Fruit fly (Drosophila melanogaster) whole organism, embryonic: ENCODE results near the gene Lst8.

Experiments
- Atf-2 ChIP-seq: fragments of 200-800 bp; sonication (Bioruptor generic); optimal IDR thresholded peaks from 2 replicates; lab custom pipeline; 2016; ENCODE audit warnings: missing biosample characterization, missing genetic modification characterization
- CG11398 ChIP-seq: fragments of 200-800 bp; sonication (Bioruptor generic); optimal IDR thresholded peaks from 2 replicates; lab custom pipeline; 2016; ENCODE audit warnings: missing biosample characterization, missing genetic modification characterization
- CG15269 ChIP-seq: fragments of 200-800 bp; sonication (Bioruptor generic); optimal IDR thresholded peaks from 2 replicates; lab custom pipeline; 2018; ENCODE audit warnings: missing biosample characterization, mild to moderate bottlenecking, missing genetic modification characterization, moderate library complexity
- CG15514 ChIP-seq: fragments of 200-800 bp; sonication (Bioruptor generic); optimal IDR thresholded peaks from 3 replicates; lab custom pipeline; 2017; ENCODE audit warnings: missing biosample characterization, missing genetic modification characterization, mild to moderate bottlenecking, moderate library complexity, missing genetic modification reagents
- CG15601 ChIP-seq: fragments of 200-800 bp; sonication (Bioruptor generic); optimal IDR thresholded peaks from 3 replicates; lab custom pipeline; 2019; ENCODE audit warnings: missing biosample characterization, mild to moderate bottlenecking, missing genetic modification characterization, moderate library complexity
- CG1647 ChIP-seq: fragments of 200-800 bp; sonication (Bioruptor generic); optimal IDR thresholded peaks from 3 replicates; lab custom pipeline; 2016; ENCODE audit warnings: missing biosample characterization, missing genetic modification characterization
- CG17568 ChIP-seq: fragments of 200-800 bp; sonication (Bioruptor generic); optimal IDR thresholded peaks from 2 replicates; lab custom pipeline; 2018; ENCODE audit warnings: missing biosample characterization, mild to moderate bottlenecking, missing genetic modification characterization, moderate library complexity
- CG18476 ChIP-seq: fragments of 200-800 bp; sonication (Bioruptor generic); optimal IDR thresholded peaks from 2 replicates; lab custom pipeline; 2016; ENCODE audit warnings: missing biosample characterization, mild to moderate bottlenecking, missing genetic modification characterization
- CG2199 ChIP-seq: fragments of 200-800 bp; sonication (Bioruptor generic); IDR thresholded peaks from 3 replicates; pipeline ENCODE4 v1.3.6; 2022; ENCODE audit warnings: missing biosample characterization, missing genetic modification characterization
- CG30431 ChIP-seq: fragments of 200-800 bp; sonication (Bioruptor generic); optimal IDR thresholded peaks from 2 replicates; lab custom pipeline; 2017; ENCODE audit warnings: missing biosample characterization, missing genetic modification characterization
- CG31224 ChIP-seq: fragments of 200-800 bp; sonication (Bioruptor generic); IDR thresholded peaks from 2 replicates; pipeline ENCODE4 v1.3.6; 2022; ENCODE audit warnings: missing biosample characterization, missing genetic modification characterization
- CG31388 ChIP-seq: fragments of 200-800 bp; sonication (Bioruptor generic); optimal IDR thresholded peaks from 2 replicates; lab custom pipeline; 2016; ENCODE audit warnings: missing biosample characterization, missing genetic modification characterization
- CG32772 ChIP-seq: fragments of 200-800 bp; sonication (Bioruptor generic); IDR thresholded peaks from 2 replicates; pipeline ENCODE4 v1.3.6; 2022; ENCODE audit warnings: missing biosample characterization, missing genetic modification characterization
- CG4424 ChIP-seq: fragments of 200-800 bp; sonication (Bioruptor generic); optimal IDR thresholded peaks from 3 replicates; lab custom pipeline; 2016; ENCODE audit warnings: missing biosample characterization, missing genetic modification characterization
- CG4730 ChIP-seq: fragments of 200-800 bp; sonication (Bioruptor generic); IDR thresholded peaks from 2 replicates; pipeline ENCODE4 v1.3.6; 2022; ENCODE audit warnings: missing biosample characterization, missing genetic modification characterization
- CG6175 ChIP-seq: fragments of 200-800 bp; sonication (Bioruptor generic); IDR thresholded peaks from 3 replicates; pipeline ENCODE4 v1.3.6; 2022; ENCODE audit warnings: missing biosample characterization, missing genetic modification characterization
- CG7372 ChIP-seq: fragments of 200-800 bp; sonication (Bioruptor generic); IDR thresholded peaks from 2 replicates; pipeline ENCODE4 v1.3.6; 2022; ENCODE audit warnings: missing biosample characterization, missing genetic modification characterization
- CG7963 ChIP-seq: fragments of 200-800 bp; sonication (Bioruptor generic); IDR thresholded peaks from 3 replicates; pipeline ENCODE4 v1.3.6; 2022; ENCODE audit warnings: missing biosample characterization, missing genetic modification characterization; ENCODE audit not compliant: partially characterized antibody
- CG8281 ChIP-seq: fragments of 200-800 bp; sonication (Bioruptor generic); optimal IDR thresholded peaks from 2 replicates; lab custom pipeline; 2018; ENCODE audit warnings: missing biosample characterization, mild to moderate bottlenecking, missing genetic modification characterization, moderate library complexity
- CG9817 ChIP-seq: fragments of 200-800 bp; sonication (Bioruptor generic); optimal IDR thresholded peaks from 2 replicates; lab custom pipeline; 2018; ENCODE audit warnings: missing biosample characterization, mild to moderate bottlenecking, missing genetic modification characterization, moderate library complexity
- CG9932 ChIP-seq: fragments of 200-800 bp; sonication (Bioruptor generic); IDR thresholded peaks from 2 replicates; pipeline ENCODE4 v1.3.6; 2022; ENCODE audit warnings: missing biosample characterization, missing genetic modification characterization
- GATAe ChIP-seq: fragments of 200-800 bp; sonication (Bioruptor generic); conservative IDR thresholded peaks from 2 replicates; pipeline ENCODE4 v1.3.6; 2022; ENCODE audit warnings: missing biosample characterization, missing genetic modification characterization
- Hey ChIP-seq: fragments of 200-800 bp; sonication (Bioruptor generic); optimal IDR thresholded peaks from 3 replicates; lab custom pipeline; 2018; ENCODE audit warnings: missing biosample characterization, mild to moderate bottlenecking, missing genetic modification characterization
- Hr3 ChIP-seq: fragments of 200-800 bp; sonication (Bioruptor generic); optimal IDR thresholded peaks from 3 replicates; lab custom pipeline; 2016; ENCODE audit warnings: missing biosample characterization, missing genetic modification characterization
- MESR4 ChIP-seq: fragments of 200-800 bp; sonication (Bioruptor generic); optimal IDR thresholded peaks from 2 replicates; lab custom pipeline; 2018; ENCODE audit warnings: missing biosample characterization, mild to moderate bottlenecking, missing genetic modification characterization, moderate library complexity
- PHDP ChIP-seq: fragments of 200-800 bp; sonication (Bioruptor generic); optimal IDR thresholded peaks from 3 replicates; lab custom pipeline; 2018; ENCODE audit warnings: missing biosample characterization, mild to moderate bottlenecking, missing genetic modification characterization, moderate library complexity
- Poxn ChIP-seq: fragments of 200-800 bp; sonication (Bioruptor generic); IDR thresholded peaks from 2 replicates; pipeline ENCODE4 v1.3.6; 2022; ENCODE audit warnings: missing biosample characterization, missing genetic modification characterization
- Ptx1 ChIP-seq: fragments of 200-800 bp; sonication (Bioruptor generic); IDR thresholded peaks from 2 replicates; pipeline ENCODE4 v1.3.6; 2022; ENCODE audit warnings: missing biosample characterization, missing genetic modification characterization
- Sox102F ChIP-seq: fragments of 200-800 bp; sonication (Bioruptor generic); optimal IDR thresholded peaks from 2 replicates; lab custom pipeline; 2018; ENCODE audit warnings: missing biosample characterization, mild to moderate bottlenecking, missing genetic modification characterization, moderate library complexity
- Stat92E ChIP-seq, 3 experiments: fragments of >200 bp in 2 of 3; fragments of 200-800 bp in 1 of 3; sonication (Bioruptor generic) in 1 of 3; optimal IDR thresholded peaks; 2 replicates each; lab custom pipeline; 2017 to 2019; ENCODE audit warnings: missing biosample characterization in 3 of 3, missing genetic modification characterization in 3 of 3, mild to moderate bottlenecking in 1 of 3, moderate library complexity in 1 of 3
- YL-1 ChIP-seq: fragments of 200-800 bp; sonication (Bioruptor generic); optimal IDR thresholded peaks from 3 replicates; lab custom pipeline; 2017; ENCODE audit warnings: missing biosample characterization, mild to moderate bottlenecking, missing genetic modification characterization
- aop ChIP-seq: fragments of 200-800 bp; sonication (Bioruptor generic); IDR thresholded peaks from 2 replicates; pipeline ENCODE4 v1.3.6; 2022; ENCODE audit warnings: missing biosample characterization, missing genetic modification characterization
- bowl ChIP-seq: fragments of 200-800 bp; sonication (Bioruptor generic); IDR thresholded peaks from 2 replicates; pipeline ENCODE4 v1.3.6; 2022; ENCODE audit warnings: missing biosample characterization, missing genetic modification characterization
- dysf ChIP-seq: fragments of 200-800 bp; sonication (Bioruptor generic); IDR thresholded peaks from 3 replicates; pipeline ENCODE4 v1.3.6; 2022; ENCODE audit warnings: missing biosample characterization, missing genetic modification characterization
- fd96Cb ChIP-seq: fragments of 200-800 bp; sonication (Bioruptor generic); optimal IDR thresholded peaks from 2 replicates; lab custom pipeline; 2018; ENCODE audit warnings: missing biosample characterization, mild to moderate bottlenecking, missing genetic modification characterization, moderate library complexity
- gem ChIP-seq: fragments of 200-800 bp; sonication (Bioruptor generic); optimal IDR thresholded peaks from 2 replicates; lab custom pipeline; 2019; ENCODE audit warnings: missing biosample characterization, mild to moderate bottlenecking, missing genetic modification characterization, moderate library complexity
- gt ChIP-seq: fragments of 200-800 bp; sonication (Bioruptor generic); IDR thresholded peaks from 2 replicates; pipeline ENCODE4 v1.3.6; 2022; ENCODE audit warnings: missing biosample characterization, missing genetic modification characterization
- luna ChIP-seq: fragments of 200-800 bp; sonication (Bioruptor generic); optimal IDR thresholded peaks from 2 replicates; lab custom pipeline; 2016; ENCODE audit warnings: missing biosample characterization, missing genetic modification characterization
- oc ChIP-seq: fragments of 200-800 bp; sonication (Bioruptor generic); optimal IDR thresholded peaks from 2 replicates; lab custom pipeline; 2018; ENCODE audit warnings: missing biosample characterization, mild to moderate bottlenecking, missing genetic modification characterization, moderate library complexity
- odd ChIP-seq: fragments of 200-800 bp; sonication (Bioruptor generic); optimal IDR thresholded peaks from 2 replicates; lab custom pipeline; 2017; ENCODE audit warnings: missing biosample characterization, mild to moderate bottlenecking, missing genetic modification characterization
- onecut ChIP-seq: fragments of 200-800 bp; sonication (Bioruptor generic); IDR thresholded peaks from 2 replicates; pipeline ENCODE4 v1.3.6; 2022; ENCODE audit warnings: missing biosample characterization, missing genetic modification characterization
- otp ChIP-seq: fragments of 200-800 bp; sonication (Bioruptor generic); IDR thresholded peaks from 3 replicates; pipeline ENCODE4, ENCODE4 v1.3.6; 2022; ENCODE audit warnings: missing biosample characterization, missing genetic modification characterization
- pnt ChIP-seq: fragments of 200-800 bp; sonication (Bioruptor generic); optimal IDR thresholded peaks from 3 replicates; lab custom pipeline; 2016; ENCODE audit warnings: missing biosample characterization, missing genetic modification characterization
- pzg ChIP-seq: fragments of 200-800 bp; sonication (Bioruptor generic); optimal IDR thresholded peaks from 3 replicates; lab custom pipeline; 2018; ENCODE audit warnings: missing biosample characterization, mild to moderate bottlenecking, missing genetic modification characterization, moderate library complexity
- sc ChIP-seq, 3 experiments: fragments of >200 bp in 2 of 3; fragments of 200-800 bp in 1 of 3; sonication (Bioruptor generic) in 1 of 3; optimal IDR thresholded peaks; 2 replicates in 2 of 3; 3 replicates in 1 of 3; lab custom pipeline; 2017; ENCODE audit warnings: mild to moderate bottlenecking in 1 of 3, missing biosample characterization in 1 of 3, missing genetic modification characterization in 1 of 3, missing genetic modification reagents in 1 of 3
- ssp ChIP-seq: fragments of 200-800 bp; sonication (Bioruptor generic); IDR thresholded peaks from 2 replicates; pipeline ENCODE4 v1.3.6; 2022; ENCODE audit warnings: missing biosample characterization, missing genetic modification characterization
- tio ChIP-seq: fragments of 200-800 bp; sonication (Bioruptor generic); optimal IDR thresholded peaks from 2 replicates; lab custom pipeline; 2017; ENCODE audit warnings: missing biosample characterization, missing genetic modification characterization, inconsistent platforms
- toy ChIP-seq: fragments of 200-800 bp; sonication (Bioruptor generic); IDR thresholded peaks from 2 replicates; pipeline ENCODE4 v1.3.6; 2022; ENCODE audit warnings: missing biosample characterization, missing genetic modification characterization
- trh ChIP-seq: fragments of 200-800 bp; sonication (Bioruptor generic); optimal IDR thresholded peaks from 2 replicates; lab custom pipeline; 2016; ENCODE audit warnings: missing biosample characterization, missing genetic modification characterization
- ttk ChIP-seq: fragments of 200-800 bp; sonication (Bioruptor generic); IDR thresholded peaks from 2 replicates; pipeline ENCODE4 v2.1.2; 2022; ENCODE audit warnings: missing biosample characterization, missing genetic modification characterization
- zfh1 ChIP-seq: fragments of 200-800 bp; sonication (Bioruptor generic); IDR thresholded peaks from 3 replicates; pipeline ENCODE4 v1.3.6; 2022; ENCODE audit warnings: missing biosample characterization, missing genetic modification characterization

Lst8 gene

dm6 chrX:9646022-9646421 lies 40.3 kb upstream of the Lst8 start (continued):
- peak; percentile 95 for TF ChIP-seq tio (GFP tag; lab: Kevin White, UChicago)
- TF ChIP-seq gem (tag; lab: Kevin White, UChicago), result peak; percentile 97
- no peak for TF ChIP-seq sc (optimal IDR thresholded peaks at IDR 0.05; lab: Kevin White, UChicago)
- peak; percentile 94 for TF ChIP-seq sc (GFP tag; optimal IDR thresholded peaks at IDR 0.05; lab: Kevin White, UChicago)
- peak; percentile 97 for TF ChIP-seq pnt (GFP tag; lab: Kevin White, UChicago)
- peak; percentile 80 for TF ChIP-seq Hey (tag; lab: Kevin White, UChicago)
- peak; percentile 97 for TF ChIP-seq CG32772 (GFP tag; lab: Robert Waterston, UW)
- peak; percentile 95 for TF ChIP-seq CG4730 (GFP tag; lab: Robert Waterston, UW)
- peak; percentile 79 for TF ChIP-seq Poxn (GFP tag; lab: Robert Waterston, UW)
- TF ChIP-seq CG8281 (tag; lab: Kevin White, UChicago), result peak; percentile 87
- peak; percentile 89 for TF ChIP-seq CG9932 (GFP tag; lab: Robert Waterston, UW)
- peak; percentile 97 for TF ChIP-seq CG15269 (tag; lab: Kevin White, UChicago)
- peak; percentile 94 for TF ChIP-seq odd (GFP tag; lab: Kevin White, UChicago)
- TF ChIP-seq GATAe, result peak; percentile 96
- TF ChIP-seq CG7963 (GFP tag; lab: Robert Waterston, UW), result no peak
- TF ChIP-seq YL-1 (GFP tag; lab: Kevin White, UChicago), result peak; percentile 82
- peak; percentile 98 for TF ChIP-seq CG4424 (GFP tag; lab: Kevin White, UChicago)
- peak; percentile 97 for TF ChIP-seq Sox102F (GFP tag; lab: Kevin White, UChicago)
- peak; percentile 94 for TF ChIP-seq CG9817 (tag; lab: Kevin White, UChicago)
- peak in 1 of 3 experiments; percentile 98 for TF ChIP-seq Stat92E (GFP tag; optimal IDR thresholded peaks at IDR 0.05; lab: Kevin White, UChicago)
- TF ChIP-seq CG6175 (GFP tag; lab: Robert Waterston, UW), result peak; percentile 91
- peak; percentile 94 for TF ChIP-seq CG30431 (GFP tag; lab: Kevin White, UChicago)
- TF ChIP-seq fd96Cb (tag; lab: Kevin White, UChicago), result peak; percentile 95
- TF ChIP-seq dysf (GFP tag; lab: Robert Waterston, UW), result peak; percentile 98
- peak; percentile 96 for TF ChIP-seq CG7372 (GFP tag; lab: Robert Waterston, UW)
- TF ChIP-seq zfh1 (GFP tag; lab: Robert Waterston, UW), result peak; percentile 99
- peak; percentile 93 for TF ChIP-seq gt (GFP tag; lab: Robert Waterston, UW)
- peak; percentile 93 for TF ChIP-seq bowl (GFP tag; lab: Robert Waterston, UW)
- peak; percentile 91 for TF ChIP-seq CG31224 (GFP tag; lab: Robert Waterston, UW)
- TF ChIP-seq luna, result peak; percentile 90
- peak; percentile 96 for TF ChIP-seq Atf-2 (GFP tag; lab: Kevin White, UChicago)
- TF ChIP-seq CG2199 (GFP tag; lab: Robert Waterston, UW), result peak; percentile 93
- TF ChIP-seq CG15514 (GFP tag; lab: Kevin White, UChicago), result peak; percentile 91
- peak; percentile 98 for TF ChIP-seq otp (GFP tag; lab: Robert Waterston, UW)
- peak; percentile 95 for TF ChIP-seq CG18476
- peak; percentile 94 for TF ChIP-seq PHDP
- peak; percentile 86 for TF ChIP-seq trh
- peak; percentile 95 for TF ChIP-seq oc (tag; lab: Kevin White, UChicago)
- TF ChIP-seq onecut, result peak; percentile 95
- TF ChIP-seq toy (GFP tag; lab: Robert Waterston, UW), result peak; percentile 89
- peak; percentile 95 for TF ChIP-seq CG11398 (GFP tag; lab: Kevin White, UChicago)
- TF ChIP-seq ttk (GFP tag; lab: Robert Waterston, UW), result peak; percentile 96
- peak; percentile 89 for TF ChIP-seq ssp
- peak; percentile 17 for TF ChIP-seq pzg (GFP tag; lab: Kevin White, UChicago)
- TF ChIP-seq MESR4, result peak; percentile 62
- TF ChIP-seq CG15601 (tag; lab: Kevin White, UChicago), result peak; percentile 92
- peak; percentile 97 for TF ChIP-seq aop (GFP tag; lab: Robert Waterston, UW)
- TF ChIP-seq CG31388 (GFP tag; lab: Kevin White, UChicago), result peak; percentile 93
- TF ChIP-seq CG17568, result peak; percentile 93
- peak; percentile 97 for TF ChIP-seq Ptx1 (GFP tag; lab: Robert Waterston, UW)
- TF ChIP-seq Hr3 (GFP tag; lab: Kevin White, UChicago), result peak; percentile 95
- TF ChIP-seq CG1647 (GFP tag; lab: Kevin White, UChicago), result peak; percentile 97
